Fruit fly (Drosophila melanogaster) whole organism, embryonic: Measurements from ENCODE around the gene mRpL51.
A peak's percentile ranks its signal among the peaks of the same experiment; 100 is the strongest.

ENCODE experiments used
- CG14050 ChIP-seq: fragments of 200-800 bp; sonication (Bioruptor generic); IDR thresholded peaks from 3 replicates; pipeline ENCODE4 v1.3.6; 2022; ENCODE audit warnings: missing biosample characterization, missing genetic modification characterization
- CG3838 ChIP-seq: fragments of 200-800 bp; sonication (Bioruptor generic); optimal IDR thresholded peaks from 3 replicates; lab custom pipeline; 2016; ENCODE audit warnings: missing biosample characterization, missing genetic modification characterization

DNA sequence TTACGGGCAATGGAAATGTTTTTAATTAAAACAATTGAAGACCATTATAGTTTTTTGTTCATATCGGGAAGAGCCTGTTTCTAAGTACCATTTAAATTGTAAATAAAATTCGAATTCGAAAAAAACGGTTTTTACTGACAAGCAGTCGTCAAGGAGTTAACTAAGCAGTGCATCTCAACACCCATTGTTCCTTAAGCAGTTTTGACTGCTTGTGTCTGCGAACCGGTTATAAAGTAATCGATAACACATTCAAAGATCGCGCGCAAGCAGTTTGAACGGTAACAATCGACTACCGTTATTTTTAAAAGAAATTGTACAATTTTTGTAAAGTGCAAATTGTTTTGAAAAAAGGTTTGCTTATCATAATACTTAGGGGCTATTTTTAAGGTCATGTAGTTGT is 39.2 kb downstream of the mRpL51 start:
- TF ChIP-seq CG14050 (GFP tag; lab: Robert Waterston, UW): no peak
- peak; percentile 93 for TF ChIP-seq CG3838 (GFP tag; lab: Kevin White, UChicago)
